Worm (Caenorhabditis elegans): Measurements from ENCODE around the gene bub-3.

DNA sequence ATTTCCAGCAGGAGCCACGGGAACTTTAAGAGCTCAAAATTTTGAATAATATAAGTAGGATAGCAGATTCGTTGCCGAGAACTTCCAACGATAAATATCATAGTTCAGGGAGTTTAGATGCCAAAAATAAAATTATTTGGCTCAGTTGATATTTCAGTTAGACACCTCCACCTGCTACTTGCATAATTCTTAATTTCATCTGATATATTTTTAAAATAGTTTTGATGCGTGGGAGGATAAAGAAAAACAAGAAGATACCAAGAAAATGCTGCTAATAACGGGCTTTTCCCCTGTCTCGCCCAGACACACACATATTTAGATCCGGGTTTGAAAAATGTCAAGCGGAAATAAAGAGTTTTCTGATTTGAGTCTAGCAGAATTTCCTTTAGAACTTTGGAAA, 4.6 kb upstream of the bub-3 start, which contains the start of gene sre-46:
- TF ChIP-seq lin-13 (GFP tag; optimal IDR thresholded peaks at IDR 0.05) (no peak), pqm-1 (tag; optimal IDR thresholded peaks at IDR 0.05) (no peak), egl-27 (tag; optimal IDR thresholded peaks at IDR 0.05) (no peak), nhr-25 (tag; optimal IDR thresholded peaks at IDR 0.05; ENCODE audit: borderline replicate concordance, insufficient read depth) (no peak), nhr-77 (tag; optimal IDR thresholded peaks at IDR 0.05) (no peak)

Data from whole organism, L4 larva.